Worm (Caenorhabditis elegans) whole organism, L1 larva: ENCODE measurements around the gene set-3.

ENCODE experiments used
- ama-1 ChIP-seq: fragments of 150-350 bp; optimal IDR thresholded peaks from 2 replicates; lab custom pipeline; 2014
- ces-1 ChIP-seq: fragments of 150-350 bp; optimal IDR thresholded peaks from 2 replicates; lab custom pipeline; 2014; ENCODE audit warnings: missing biosample characterization, missing genetic modification reagents, missing genetic modification characterization
- fos-1 ChIP-seq: fragments of 150-350 bp; optimal IDR thresholded peaks from 2 replicates; lab custom pipeline; 2014; ENCODE audit warnings: missing biosample characterization, missing genetic modification characterization
- lir-3 ChIP-seq: sonication (generic microtip); optimal IDR thresholded peaks from 2 replicates; lab custom pipeline; 2016; ENCODE audit warnings: mild to moderate bottlenecking, missing genetic modification characterization, moderate library complexity, missing compliant biosample characterization; ENCODE audit not compliant: poor library complexity
- nhr-12 ChIP-seq: sonication (generic microtip); optimal IDR thresholded peaks from 2 replicates; lab custom pipeline; 2017; ENCODE audit warnings: missing biosample characterization, missing genetic modification characterization
- nhr-237 ChIP-seq: fragments of 150-350 bp; optimal IDR thresholded peaks from 2 replicates; lab custom pipeline; 2014; ENCODE audit warnings: missing biosample characterization, missing genetic modification characterization
- pqm-1 ChIP-seq: sonication (generic microtip); optimal IDR thresholded peaks from 3 replicates; lab custom pipeline; 2017; ENCODE audit warnings: missing biosample characterization, missing genetic modification characterization
- tbx-2 ChIP-seq: sonication (generic microtip); optimal IDR thresholded peaks from 2 replicates; lab custom pipeline; 2016; ENCODE audit warnings: missing genetic modification characterization, missing compliant biosample characterization

- TF ChIP-seq pqm-1 (tag; lab: Kevin White, UChicago) (no peak), tbx-2 (tag; lab: Kevin White, UChicago) (no peak), lir-3 (tag; lab: Kevin White, UChicago) (no peak), nhr-237 (tag; lab: Kevin White, UChicago) (no peak), fos-1 (tag; lab: Kevin White, UChicago) (no peak), nhr-12 (no peak), ama-1 (lab: Kevin White, UChicago) (no peak), ces-1 (GFP tag; lab: Kevin White, UChicago) (no peak)
These were observed 39.0 kb upstream of the set-3 start for ce11 chrIII:9733333-9733732.
